Worm (Caenorhabditis elegans): ENCODE results near the gene srx-78.
A peak's percentile ranks its signal among the peaks of the same experiment; 100 is the strongest.

The srx-78 gene

ce11 chrV:15069435-15069985 lies 25.3 kb upstream of the srx-78 start:
- TF ChIP-seq dmd-4 (tag; optimal IDR thresholded peaks at IDR 0.05) (no peak), lsy-2 (tag; optimal IDR thresholded peaks at IDR 0.05) (peak in 1 of 2 experiments; percentile 70), peb-1 (tag; optimal IDR thresholded peaks at IDR 0.05) (no peak)

ce11 chrV:15071015-15071810 lies 23.6 kb upstream of the srx-78 start, which contains the start of gene unc-76:
TSS of gene unc-76 (plus strand) at chrV:15071760.
- TF ChIP-seq lin-39 (tag; optimal IDR thresholded peaks at IDR 0.05) (peak; percentile 47), unc-39 (tag; optimal IDR thresholded peaks at IDR 0.05) (peak; percentile 28), ztf-4 (tag; optimal IDR thresholded peaks at IDR 0.05) (peak; percentile 40), peb-1 (tag; optimal IDR thresholded peaks at IDR 0.05) (no peak), aly-2 (tag; optimal IDR thresholded peaks at IDR 0.05) (no peak), nhr-6 (tag; optimal IDR thresholded peaks at IDR 0.05) (no peak), C34F6.9 (tag; optimal IDR thresholded peaks at IDR 0.05) (peak; percentile 96), skn-1 (tag; optimal IDR thresholded peaks at IDR 0.05) (no peak), nhr-25 (tag; optimal IDR thresholded peaks at IDR 0.05) (peak; percentile 42), R02D3.7 (tag; optimal IDR thresholded peaks at IDR 0.05) (peak; percentile 13), nhr-12 (tag; optimal IDR thresholded peaks at IDR 0.05) (no peak), mbf-1 (tag; optimal IDR thresholded peaks at IDR 0.05) (no peak), mdl-1 (tag; optimal IDR thresholded peaks at IDR 0.05) (peak in 1 of 2 experiments; percentile 73), unc-55 (GFP tag; optimal IDR thresholded peaks at IDR 0.05) (peak; percentile 58), nhr-129 (tag; optimal IDR thresholded peaks at IDR 0.05) (peak; percentile 92), lin-11 (tag; optimal IDR thresholded peaks at IDR 0.05) (no peak), sma-9 (GFP tag; optimal IDR thresholded peaks at IDR 0.05) (peak; percentile 84), sma-9 (tag; optimal IDR thresholded peaks at IDR 0.05) (no peak), zag-1 (tag; optimal IDR thresholded peaks at IDR 0.05) (peak; percentile 79), crh-2 (tag; optimal IDR thresholded peaks at IDR 0.05) (peak; percentile 88), nhr-21 (tag; optimal IDR thresholded peaks at IDR 0.05) (peak; percentile 45), fos-1 (tag; optimal IDR thresholded peaks at IDR 0.05) (peak; percentile 68), sma-3 (GFP tag; optimal IDR thresholded peaks at IDR 0.05) (peak; percentile 33), ztf-1 (GFP tag; conservative IDR thresholded peaks at IDR 0.05) (no peak), ZK546.5 (tag; optimal IDR thresholded peaks at IDR 0.05) (no peak), F13H6.1 (tag; optimal IDR thresholded peaks at IDR 0.05) (peak; percentile 94), sem-4 (tag; optimal IDR thresholded peaks at IDR 0.05) (peak; percentile 25), egl-27 (tag; optimal IDR thresholded peaks at IDR 0.05) (peak; percentile 83), mab-5 (tag; optimal IDR thresholded peaks at IDR 0.05) (peak; percentile 86), ceh-16 (tag; optimal IDR thresholded peaks at IDR 0.05) (no peak), Y55F3AM.14 (GFP tag; optimal IDR thresholded peaks at IDR 0.05) (peak; percentile 77), unc-62 (GFP tag; optimal IDR thresholded peaks at IDR 0.05) (peak; percentile 6), nhr-237 (tag; optimal IDR thresholded peaks at IDR 0.05) (no peak), gmeb-1 (tag; optimal IDR thresholded peaks at IDR 0.05) (no peak), lsy-2 (tag; optimal IDR thresholded peaks at IDR 0.05) (peak; percentile 50 to 87), ztf-11 (tag; optimal IDR thresholded peaks at IDR 0.05) (no peak), blmp-1 (tag; optimal IDR thresholded peaks at IDR 0.05; ENCODE audit: insufficient read depth) (no peak), lin-13 (GFP tag; optimal IDR thresholded peaks at IDR 0.05) (peak; percentile 75), dmd-4 (tag; optimal IDR thresholded peaks at IDR 0.05) (no peak)

- no peak for TF ChIP-seq elt-3 (tag; optimal IDR thresholded peaks at IDR 0.05)
- no peak for TF ChIP-seq unc-62 (GFP tag; optimal IDR thresholded peaks at IDR 0.05)
- TF ChIP-seq lin-39 (tag; optimal IDR thresholded peaks at IDR 0.05) = no peak
- no peak for TF ChIP-seq mab-5 (tag; optimal IDR thresholded peaks at IDR 0.05)
- TF ChIP-seq nhr-129 (tag; optimal IDR thresholded peaks at IDR 0.05) = no peak
- no peak for TF ChIP-seq nhr-11 (tag; optimal IDR thresholded peaks at IDR 0.05)
- TF ChIP-seq ceh-82 (tag; optimal IDR thresholded peaks at IDR 0.05) = no peak
- TF ChIP-seq ceh-16 (tag; optimal IDR thresholded peaks at IDR 0.05) = no peak
- no peak for TF ChIP-seq nhr-237 (tag; optimal IDR thresholded peaks at IDR 0.05)
These were observed 22.1 kb upstream of the srx-78 start for ce11 chrV:15072738-15073137.

Data from whole organism, L2 larva.